Fruit fly (Drosophila melanogaster): ENCODE results near the gene CG8679.

DNA sequence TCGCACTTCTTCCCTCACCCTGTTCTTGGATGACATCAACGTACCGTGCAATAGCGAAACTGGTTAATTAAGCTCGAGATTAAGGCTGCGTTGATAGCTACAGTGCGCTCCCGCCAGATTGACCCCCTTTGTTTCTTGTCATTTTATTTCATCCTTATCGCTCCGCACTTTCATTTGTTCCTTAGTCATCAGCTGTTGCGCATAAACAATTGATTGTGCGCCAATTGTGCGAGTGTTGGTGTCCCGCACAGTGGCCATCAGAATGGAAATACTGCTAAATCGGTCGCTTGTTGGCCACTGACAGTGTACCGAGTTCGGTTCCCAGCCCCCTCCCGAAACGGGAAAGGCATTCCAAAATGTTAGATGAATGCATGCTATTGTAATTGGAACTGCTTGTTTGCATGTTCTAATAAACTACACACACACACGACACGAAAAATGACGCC lies 1.3 kb upstream of the CG8679 start:
- TF ChIP-seq CG8478 (optimal IDR thresholded peaks at IDR 0.05) (no peak), Dll (optimal IDR thresholded peaks at IDR 0.05) (no peak), EcR (GFP tag; optimal IDR thresholded peaks at IDR 0.05) (no peak), pan (optimal IDR thresholded peaks at IDR 0.05) (no peak), usp (GFP tag; optimal IDR thresholded peaks at IDR 0.05) (no peak), psq (optimal IDR thresholded peaks at IDR 0.05) (no peak)
